Fruit fly (Drosophila melanogaster) whole organism, embryonic: ENCODE measurements around the gene CG13311.
A peak's percentile ranks its signal among the peaks of the same experiment; 100 is the strongest.

ENCODE experiments used
- Atf-2 ChIP-seq: fragments of 200-800 bp; sonication (Bioruptor generic); optimal IDR thresholded peaks from 2 replicates; lab custom pipeline; 2016; ENCODE audit warnings: missing biosample characterization, missing genetic modification characterization
- Bdp1 ChIP-seq: fragments of 200-800 bp; sonication (Bioruptor generic); optimal IDR thresholded peaks from 3 replicates; lab custom pipeline; 2016; ENCODE audit warnings: missing biosample characterization, missing genetic modification characterization
- CG1024 ChIP-seq: fragments of 200-800 bp; sonication (Bioruptor generic); IDR thresholded peaks from 2 replicates; pipeline ENCODE4 v1.3.6; 2022; ENCODE audit warnings: missing biosample characterization, missing genetic modification characterization
- CG10274 ChIP-seq: fragments of 200-800 bp; sonication (Bioruptor generic); optimal IDR thresholded peaks from 3 replicates; lab custom pipeline; 2017; ENCODE audit warnings: missing biosample characterization, mild to moderate bottlenecking, missing genetic modification characterization
- CG12155 ChIP-seq: fragments of 200-800 bp; sonication (Bioruptor generic); optimal IDR thresholded peaks from 3 replicates; lab custom pipeline; 2016; ENCODE audit warnings: missing biosample characterization, missing genetic modification characterization
- CG12219 ChIP-seq: fragments of 200-800 bp; sonication (Bioruptor generic); optimal IDR thresholded peaks from 3 replicates; lab custom pipeline; 2018; ENCODE audit warnings: missing biosample characterization, mild to moderate bottlenecking, missing genetic modification characterization
- CG13296 ChIP-seq: fragments of 200-800 bp; sonication (Bioruptor generic); optimal IDR thresholded peaks from 3 replicates; lab custom pipeline; 2018; ENCODE audit warnings: missing biosample characterization, mild to moderate bottlenecking, missing genetic modification characterization
- CG13624 ChIP-seq: fragments of 200-800 bp; sonication (Bioruptor generic); optimal IDR thresholded peaks from 2 replicates; lab custom pipeline; 2016; ENCODE audit warnings: missing biosample characterization, missing genetic modification characterization
- CG18262 ChIP-seq: fragments of 200-800 bp; optimal IDR thresholded peaks from 3 replicates; lab custom pipeline; 2019; ENCODE audit warnings: missing biosample characterization, mild to moderate bottlenecking, missing genetic modification characterization, moderate library complexity
- CG2129 ChIP-seq: fragments of 200-800 bp; sonication (Bioruptor generic); IDR thresholded peaks from 2 replicates; pipeline ENCODE4 v1.3.6; 2022; ENCODE audit warnings: missing biosample characterization, missing genetic modification characterization; ENCODE audit not compliant: partially characterized antibody
- CG2712 ChIP-seq: fragments of 200-800 bp; optimal IDR thresholded peaks from 3 replicates; lab custom pipeline; 2019; ENCODE audit warnings: missing biosample characterization, mild to moderate bottlenecking, missing genetic modification characterization, moderate library complexity
- CG30403 ChIP-seq: fragments of 200-800 bp; sonication (Bioruptor generic); optimal IDR thresholded peaks from 3 replicates; lab custom pipeline; 2016; ENCODE audit warnings: missing biosample characterization, missing genetic modification characterization
- CG31224 ChIP-seq: fragments of 200-800 bp; sonication (Bioruptor generic); IDR thresholded peaks from 2 replicates; pipeline ENCODE4 v1.3.6; 2022; ENCODE audit warnings: missing biosample characterization, missing genetic modification characterization
- CG31365 ChIP-seq: fragments of 200-800 bp; sonication (Bioruptor generic); optimal IDR thresholded peaks from 2 replicates; lab custom pipeline; 2018; ENCODE audit warnings: missing biosample characterization, mild to moderate bottlenecking, missing genetic modification characterization
- CG31388 ChIP-seq: fragments of 200-800 bp; sonication (Bioruptor generic); optimal IDR thresholded peaks from 2 replicates; lab custom pipeline; 2016; ENCODE audit warnings: missing biosample characterization, missing genetic modification characterization
- CG3847 ChIP-seq: fragments of 200-800 bp; sonication (Bioruptor generic); IDR thresholded peaks from 2 replicates; pipeline ENCODE4 v1.3.6; 2022; ENCODE audit warnings: missing biosample characterization, missing genetic modification characterization
- CG4617 ChIP-seq: fragments of 200-800 bp; sonication (Bioruptor generic); optimal IDR thresholded peaks from 3 replicates; lab custom pipeline; 2016; ENCODE audit warnings: missing biosample characterization, missing genetic modification characterization, borderline replicate concordance
- CG7786 ChIP-seq: fragments of 200-800 bp; sonication (Bioruptor generic); optimal IDR thresholded peaks from 2 replicates; lab custom pipeline; 2016; ENCODE audit warnings: missing biosample characterization, missing genetic modification characterization
- CG7928 ChIP-seq: fragments of 200-800 bp; sonication (Bioruptor generic); optimal IDR thresholded peaks from 2 replicates; lab custom pipeline; 2017; ENCODE audit warnings: missing biosample characterization, mild to moderate bottlenecking, missing genetic modification characterization
- CG9215 ChIP-seq: fragments of 200-800 bp; sonication (Bioruptor generic); IDR thresholded peaks from 2 replicates; pipeline ENCODE4 v1.3.6; 2022; ENCODE audit warnings: missing biosample characterization, missing genetic modification characterization
- CG9727 ChIP-seq: fragments of 200-800 bp; sonication (Bioruptor generic); optimal IDR thresholded peaks from 3 replicates; lab custom pipeline; 2017; ENCODE audit warnings: missing biosample characterization, mild to moderate bottlenecking, missing genetic modification characterization
- CG9817 ChIP-seq: fragments of 200-800 bp; sonication (Bioruptor generic); optimal IDR thresholded peaks from 2 replicates; lab custom pipeline; 2018; ENCODE audit warnings: missing biosample characterization, mild to moderate bottlenecking, missing genetic modification characterization, moderate library complexity
- CkIIα-i1 ChIP-seq: fragments of 200-800 bp; sonication (Bioruptor generic); IDR thresholded peaks from 2 replicates; pipeline ENCODE4 v1.3.6; 2022; ENCODE audit warnings: missing biosample characterization, missing genetic modification characterization
- Doc3 ChIP-seq: fragments of 200-800 bp; sonication (Bioruptor generic); IDR thresholded peaks from 3 replicates; pipeline ENCODE4 v1.3.6; 2022; ENCODE audit warnings: missing biosample characterization, missing genetic modification characterization; ENCODE audit not compliant: partially characterized antibody
- Med ChIP-seq: fragments of 200-800 bp; sonication (Bioruptor generic); peaks from one replicate; lab custom pipeline; 2016; ENCODE audit warnings: missing biosample characterization, missing genetic modification characterization, mild to moderate bottlenecking, inconsistent platforms, moderate library complexity
- Mes4 ChIP-seq: fragments of 200-800 bp; sonication (Bioruptor generic); optimal IDR thresholded peaks from 2 replicates; lab custom pipeline; 2016; ENCODE audit warnings: missing biosample characterization, missing genetic modification characterization
- NK7.1 ChIP-seq: fragments of 200-800 bp; sonication (Bioruptor generic); optimal IDR thresholded peaks from 3 replicates; lab custom pipeline; 2016; ENCODE audit warnings: missing biosample characterization, missing genetic modification characterization
- Sox100B ChIP-seq: fragments of 200-800 bp; sonication (Bioruptor generic); optimal IDR thresholded peaks from 3 replicates; lab custom pipeline; 2018; ENCODE audit warnings: missing biosample characterization, mild to moderate bottlenecking, missing genetic modification characterization
- Stat92E ChIP-seq, 3 experiments: fragments of >200 bp in 2 of 3; fragments of 200-800 bp in 1 of 3; sonication (Bioruptor generic) in 1 of 3; optimal IDR thresholded peaks; 2 replicates each; lab custom pipeline; 2017 to 2019; ENCODE audit warnings: missing biosample characterization in 3 of 3, missing genetic modification characterization in 3 of 3, mild to moderate bottlenecking in 1 of 3, moderate library complexity in 1 of 3
- ac ChIP-seq: fragments of 200-800 bp; sonication (Bioruptor generic); optimal IDR thresholded peaks from 3 replicates; lab custom pipeline; 2017; ENCODE audit warnings: missing biosample characterization, mild to moderate bottlenecking, missing genetic modification characterization
- ato ChIP-seq: fragments of 200-800 bp; sonication (Bioruptor generic); IDR thresholded peaks from 2 replicates; pipeline ENCODE4 v1.3.6; 2022; ENCODE audit warnings: missing biosample characterization, missing genetic modification characterization; ENCODE audit not compliant: partially characterized antibody
- bab2 ChIP-seq: fragments of 200-800 bp; sonication (Bioruptor generic); optimal IDR thresholded peaks from 2 replicates; lab custom pipeline; 2016; ENCODE audit warnings: missing biosample characterization, missing genetic modification characterization
- bcd ChIP-seq: fragments of 200-800 bp; sonication (Bioruptor generic); optimal IDR thresholded peaks from 2 replicates; lab custom pipeline; 2017; ENCODE audit warnings: missing biosample characterization, mild to moderate bottlenecking, missing genetic modification characterization
- bowl ChIP-seq: fragments of 200-800 bp; sonication (Bioruptor generic); IDR thresholded peaks from 2 replicates; pipeline ENCODE4 v1.3.6; 2022; ENCODE audit warnings: missing biosample characterization, missing genetic modification characterization
- btn ChIP-seq: fragments of 200-800 bp; sonication (Bioruptor generic); optimal IDR thresholded peaks from 2 replicates; lab custom pipeline; 2016; ENCODE audit warnings: missing biosample characterization, missing genetic modification characterization
- crol ChIP-seq: fragments of 200-800 bp; sonication (Bioruptor generic); IDR thresholded peaks from 2 replicates; pipeline ENCODE4 v1.3.6; 2022; ENCODE audit warnings: missing biosample characterization, missing genetic modification characterization
- crp ChIP-seq, 2 experiments: fragments of 200-800 bp; sonication (Bioruptor generic); optimal IDR thresholded peaks; 2 replicates in 1 of 2; 3 replicates in 1 of 2; lab custom pipeline; 2017; ENCODE audit warnings: missing biosample characterization in 2 of 2, missing genetic modification characterization in 2 of 2, mild to moderate bottlenecking in 1 of 2, moderate library complexity in 1 of 2
- esg ChIP-seq: fragments of 200-800 bp; sonication (Bioruptor generic); conservative IDR thresholded peaks from 2 replicates; pipeline ENCODE4 v1.3.6; 2022; ENCODE audit warnings: missing biosample characterization, missing genetic modification characterization
- fru ChIP-seq: fragments of >200 bp; optimal IDR thresholded peaks from 2 replicates; lab custom pipeline; 2017
- knrl ChIP-seq: fragments of 200-800 bp; sonication (Bioruptor generic); IDR thresholded peaks from 3 replicates; pipeline ENCODE4 v1.3.6; 2022; ENCODE audit warnings: missing biosample characterization, missing genetic modification characterization; ENCODE audit not compliant: partially characterized antibody
- lab ChIP-seq: fragments of 200-800 bp; sonication (Bioruptor generic); optimal IDR thresholded peaks from 3 replicates; lab custom pipeline; 2017; ENCODE audit warnings: missing biosample characterization, missing genetic modification characterization, mild to moderate bottlenecking, moderate library complexity, missing genetic modification reagents
- lilli ChIP-seq: fragments of 200-800 bp; sonication (Bioruptor generic); optimal IDR thresholded peaks from 3 replicates; lab custom pipeline; 2016; ENCODE audit warnings: missing biosample characterization, missing genetic modification characterization
- luna ChIP-seq: fragments of 200-800 bp; sonication (Bioruptor generic); optimal IDR thresholded peaks from 2 replicates; lab custom pipeline; 2016; ENCODE audit warnings: missing biosample characterization, missing genetic modification characterization
- pho ChIP-seq: fragments of 200-800 bp; sonication (Bioruptor generic); optimal IDR thresholded peaks from 2 replicates; lab custom pipeline; 2016; ENCODE audit warnings: missing biosample characterization, missing genetic modification characterization
- psq ChIP-seq: fragments of 200-800 bp; sonication (Bioruptor generic); optimal IDR thresholded peaks from 2 replicates; lab custom pipeline; 2017; ENCODE audit warnings: missing biosample characterization, missing genetic modification characterization
- pzg ChIP-seq: fragments of 200-800 bp; sonication (Bioruptor generic); optimal IDR thresholded peaks from 3 replicates; lab custom pipeline; 2018; ENCODE audit warnings: missing biosample characterization, mild to moderate bottlenecking, missing genetic modification characterization, moderate library complexity
- sob ChIP-seq: fragments of 200-800 bp; sonication (Bioruptor generic); IDR thresholded peaks from 2 replicates; pipeline ENCODE4 v1.3.6; 2022; ENCODE audit warnings: missing biosample characterization, missing genetic modification characterization
- trh ChIP-seq: fragments of 200-800 bp; sonication (Bioruptor generic); optimal IDR thresholded peaks from 2 replicates; lab custom pipeline; 2016; ENCODE audit warnings: missing biosample characterization, missing genetic modification characterization
- ttk ChIP-seq: fragments of 200-800 bp; sonication (Bioruptor generic); IDR thresholded peaks from 2 replicates; pipeline ENCODE4 v2.1.2; 2022; ENCODE audit warnings: missing biosample characterization, missing genetic modification characterization
- tx ChIP-seq: fragments of 200-800 bp; sonication (Bioruptor generic); optimal IDR thresholded peaks from 2 replicates; lab custom pipeline; 2016; ENCODE audit warnings: missing biosample characterization, missing genetic modification characterization
- unc-4 ChIP-seq: fragments of 200-800 bp; sonication (Bioruptor generic); IDR thresholded peaks from 2 replicates; pipeline ENCODE4 v1.3.6; 2022; ENCODE audit warnings: missing biosample characterization, missing genetic modification characterization; ENCODE audit not compliant: partially characterized antibody
- yki ChIP-seq: fragments of >200 bp; optimal IDR thresholded peaks from 3 replicates; lab custom pipeline; 2018

Gene CG13311

DNA sequence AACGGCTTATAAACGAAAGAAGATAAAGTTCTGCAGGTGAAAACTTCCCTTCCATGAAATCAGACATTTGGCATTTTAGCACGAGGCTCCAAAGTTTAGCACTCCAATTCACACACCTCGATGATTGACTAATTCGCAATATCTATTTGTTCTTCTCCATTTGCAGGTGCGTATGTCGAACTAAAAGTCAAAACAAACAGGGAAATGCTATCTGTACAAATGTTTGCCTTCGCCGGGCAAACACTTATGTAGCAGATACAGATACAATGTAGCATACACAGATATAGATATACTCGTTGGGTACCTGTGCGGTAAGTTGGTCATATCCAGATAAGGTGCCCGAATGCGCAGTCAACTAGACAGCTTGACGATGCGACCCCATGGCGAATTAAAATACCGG lies 32.9 kb upstream of the CG13311 start (continued):
- TF ChIP-seq bab2 (GFP tag; lab: Kevin White, UChicago) = peak; percentile 28
- TF ChIP-seq CG9817 (tag; lab: Kevin White, UChicago) = no peak
- no peak for TF ChIP-seq esg
- peak; percentile 33 for TF ChIP-seq CG2712 (tag; lab: Kevin White, UChicago)
- TF ChIP-seq CG30403 (GFP tag; lab: Kevin White, UChicago) = no peak
- peak; percentile 37 for TF ChIP-seq ac (GFP tag; lab: Kevin White, UChicago)
- no peak for TF ChIP-seq pho (GFP tag; lab: Kevin White, UChicago)
- TF ChIP-seq Bdp1 = no peak
- peak; percentile 16 for TF ChIP-seq CG31365 (tag; lab: Kevin White, UChicago)
- TF ChIP-seq CG13296 (GFP tag; lab: Kevin White, UChicago) = no peak
- no peak for TF ChIP-seq CG13624 (GFP tag; lab: Kevin White, UChicago)
- TF ChIP-seq CG9727 (GFP tag; lab: Kevin White, UChicago) = peak; percentile 45
- TF ChIP-seq ttk (GFP tag; lab: Robert Waterston, UW) = no peak
- no peak for TF ChIP-seq crp (GFP tag; optimal IDR thresholded peaks at IDR 0.05; lab: Kevin White, UChicago)
- TF ChIP-seq yki (lab: Kevin White, UChicago) = no peak
- TF ChIP-seq CG12219 (GFP tag; lab: Kevin White, UChicago) = peak; percentile 61
- TF ChIP-seq Atf-2 (GFP tag; lab: Kevin White, UChicago) = no peak
- TF ChIP-seq sob (GFP tag; lab: Robert Waterston, UW) = no peak
- no peak for TF ChIP-seq CG12155 (GFP tag; lab: Kevin White, UChicago)
- TF ChIP-seq unc-4 (GFP tag; lab: Robert Waterston, UW) = no peak
- no peak for TF ChIP-seq CG31388 (GFP tag; lab: Kevin White, UChicago)
- peak; percentile 7 for TF ChIP-seq Sox100B (GFP tag; lab: Kevin White, UChicago)
- no peak for TF ChIP-seq CG1024
- TF ChIP-seq CG31224 (GFP tag; lab: Robert Waterston, UW) = no peak
- TF ChIP-seq CG2129 (GFP tag; lab: Robert Waterston, UW) = no peak
- TF ChIP-seq bcd = no peak
- TF ChIP-seq lilli (GFP tag; lab: Kevin White, UChicago) = no peak
- no peak for TF ChIP-seq ato (GFP tag; lab: Robert Waterston, UW)
- TF ChIP-seq Doc3 (GFP tag; lab: Robert Waterston, UW) = no peak
- TF ChIP-seq CkIIα-i1 (GFP tag; lab: Robert Waterston, UW) = no peak
- no peak for TF ChIP-seq CG7786 (GFP tag; lab: Kevin White, UChicago)
- no peak for TF ChIP-seq bowl
- no peak for TF ChIP-seq luna (GFP tag; lab: Kevin White, UChicago)
- no peak for TF ChIP-seq CG7928
- peak; percentile 75 for TF ChIP-seq Med (GFP tag; lab: Kevin White, UChicago)
- peak; percentile 0 for TF ChIP-seq trh (GFP tag; lab: Kevin White, UChicago)
- TF ChIP-seq NK7.1 = no peak
- no peak for TF ChIP-seq Mes4 (GFP tag; lab: Kevin White, UChicago)
- TF ChIP-seq crol (GFP tag; lab: Robert Waterston, UW) = no peak
- peak; percentile 31 for TF ChIP-seq CG18262 (tag; lab: Kevin White, UChicago)
- TF ChIP-seq fru (lab: Kevin White, UChicago) = no peak
- TF ChIP-seq btn (GFP tag; lab: Kevin White, UChicago) = no peak
- no peak for TF ChIP-seq CG3847
- TF ChIP-seq CG10274 (GFP tag; lab: Kevin White, UChicago) = no peak
- TF ChIP-seq psq = no peak
- TF ChIP-seq CG4617 = no peak
- TF ChIP-seq pzg (GFP tag; lab: Kevin White, UChicago) = no peak
- no peak for TF ChIP-seq knrl (GFP tag; lab: Robert Waterston, UW)
- no peak for TF ChIP-seq tx (GFP tag; lab: Kevin White, UChicago)
- peak; percentile 14 for TF ChIP-seq lab (GFP tag; lab: Kevin White, UChicago)
- TF ChIP-seq Stat92E (GFP tag; optimal IDR thresholded peaks at IDR 0.05; lab: Kevin White, UChicago) = no peak
- TF ChIP-seq CG9215 = no peak
